Worm (Caenorhabditis elegans) whole organism, L2 larva: ENCODE data around the gene txt-3.

Experiments
- ZK546.5 ChIP-seq: sonication (generic microtip); optimal IDR thresholded peaks from 2 replicates; lab custom pipeline; 2017; ENCODE audit warnings: missing biosample characterization, missing genetic modification characterization
- alr-1 ChIP-seq: fragments of 150-350 bp; optimal IDR thresholded peaks from 2 replicates; lab custom pipeline; 2014; ENCODE audit warnings: missing biosample characterization, missing genetic modification characterization
- egl-27 ChIP-seq: sonication (generic microtip); optimal IDR thresholded peaks from 3 replicates; lab custom pipeline; 2017; ENCODE audit warnings: missing biosample characterization, missing genetic modification reagents, missing genetic modification characterization
- gmeb-1 ChIP-seq: fragments of 150-350 bp; optimal IDR thresholded peaks from 2 replicates; lab custom pipeline; 2014; ENCODE audit warnings: missing biosample characterization, missing genetic modification characterization
- lin-39 ChIP-seq: fragments of 150-350 bp; optimal IDR thresholded peaks from 2 replicates; lab custom pipeline; 2014; ENCODE audit warnings: missing biosample characterization, missing genetic modification reagents, missing genetic modification characterization
- nhr-10 ChIP-seq: sonication (generic microtip); optimal IDR thresholded peaks from 2 replicates; lab custom pipeline; 2017; ENCODE audit warnings: missing biosample characterization, missing genetic modification characterization
- nhr-237 ChIP-seq: fragments of 150-350 bp; optimal IDR thresholded peaks from 2 replicates; lab custom pipeline; 2014; ENCODE audit warnings: missing biosample characterization, missing genetic modification characterization
- nhr-77 ChIP-seq: fragments of 150-350 bp; optimal IDR thresholded peaks from 2 replicates; lab custom pipeline; 2014; ENCODE audit warnings: missing biosample characterization, missing genetic modification characterization
- ztf-11 ChIP-seq: sonication (generic microtip); optimal IDR thresholded peaks from 2 replicates; lab custom pipeline; 2017; ENCODE audit warnings: missing biosample characterization, missing genetic modification characterization

DNA sequence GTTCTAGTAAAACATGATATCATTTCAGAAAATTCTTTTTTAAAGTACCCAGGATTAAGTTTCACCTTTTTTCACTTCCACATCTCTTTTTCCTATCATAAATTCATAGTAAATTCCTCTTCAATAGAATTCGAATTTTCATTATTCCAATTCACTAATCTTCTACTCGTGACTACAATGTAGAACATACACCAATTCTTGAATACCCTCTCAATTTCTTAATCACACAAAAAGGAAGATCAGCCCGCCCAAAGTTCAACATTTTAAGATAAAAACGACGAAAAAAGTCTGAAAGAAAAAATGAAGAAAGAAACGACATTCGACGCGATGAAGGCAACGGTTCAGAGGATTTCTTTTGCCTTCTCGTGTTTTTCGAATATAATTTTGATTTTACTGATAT, 9.9 kb upstream of the txt-3 start, which contains the start of gene str-163:
- TF ChIP-seq lin-39 (no peak), gmeb-1 (tag; lab: Kevin White, UChicago) (no peak), nhr-77 (tag; lab: Kevin White, UChicago) (no peak), ztf-11 (tag; lab: Kevin White, UChicago) (no peak), egl-27 (tag; lab: Kevin White, UChicago) (no peak), ZK546.5 (no peak), nhr-237 (no peak), nhr-10 (tag; lab: Kevin White, UChicago) (no peak), alr-1 (tag; lab: Kevin White, UChicago) (no peak)
